Fruit fly (Drosophila melanogaster): ENCODE data around the gene CG10195.

Gene CG10195

dm6 chr2L:19441791-19442190 lies 42.7 kb downstream of the CG10195 start, which contains the start of gene RanGAP:
Gene RanGAP (plus strand): TSS chr2L:19441959.
- no peak for TF ChIP-seq psq (optimal IDR thresholded peaks at IDR 0.05)
- no peak for TF ChIP-seq insv (optimal IDR thresholded peaks at IDR 0.05)
- TF ChIP-seq Myc (optimal IDR thresholded peaks at IDR 0.05), result no peak
- no peak for TF ChIP-seq Sin3A (optimal IDR thresholded peaks at IDR 0.05)
- TF ChIP-seq h (optimal IDR thresholded peaks at IDR 0.05), result no peak
- no peak for TF ChIP-seq ttk (optimal IDR thresholded peaks at IDR 0.05)

- TF ChIP-seq insv (optimal IDR thresholded peaks at IDR 0.05), result no peak
- TF ChIP-seq h (optimal IDR thresholded peaks at IDR 0.05), result no peak
- TF ChIP-seq ttk (optimal IDR thresholded peaks at IDR 0.05), result no peak
- no peak for TF ChIP-seq Myc (optimal IDR thresholded peaks at IDR 0.05)
- TF ChIP-seq psq (optimal IDR thresholded peaks at IDR 0.05), result no peak
- no peak for TF ChIP-seq Sin3A (optimal IDR thresholded peaks at IDR 0.05)
Measured at dm6 chr2L:19441339-19441738, 43.2 kb downstream of the CG10195 start.

dm6 chr2L:19440732-19441131 lies 43.8 kb downstream of the CG10195 start:
- TF ChIP-seq psq (optimal IDR thresholded peaks at IDR 0.05) (no peak), Sin3A (optimal IDR thresholded peaks at IDR 0.05) (no peak), insv (optimal IDR thresholded peaks at IDR 0.05) (no peak), ttk (optimal IDR thresholded peaks at IDR 0.05) (no peak), h (optimal IDR thresholded peaks at IDR 0.05) (no peak), Myc (optimal IDR thresholded peaks at IDR 0.05) (no peak)

DNA sequence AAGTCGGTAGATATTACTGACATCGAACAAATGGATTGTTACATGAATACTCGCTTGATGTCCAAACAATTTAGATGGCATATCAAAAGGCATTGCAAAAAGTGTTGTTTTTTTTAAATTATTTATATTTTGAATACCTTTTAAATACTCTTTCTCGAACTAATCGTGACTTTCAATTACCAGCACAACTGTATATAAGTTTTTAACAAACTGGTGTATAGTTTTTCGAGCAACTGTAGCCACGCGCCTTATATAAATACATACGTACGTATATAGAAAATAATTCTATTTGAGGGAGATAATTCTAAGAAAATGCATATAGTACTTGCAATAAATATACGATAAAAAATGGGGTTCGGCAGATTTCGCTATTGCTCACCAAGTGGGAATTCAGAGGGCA lies 44.2 kb downstream of the CG10195 start:
- TF ChIP-seq Myc (optimal IDR thresholded peaks at IDR 0.05), result no peak
- TF ChIP-seq insv (optimal IDR thresholded peaks at IDR 0.05), result no peak
- no peak for TF ChIP-seq Sin3A (optimal IDR thresholded peaks at IDR 0.05)
- no peak for TF ChIP-seq h (optimal IDR thresholded peaks at IDR 0.05)
- TF ChIP-seq ttk (optimal IDR thresholded peaks at IDR 0.05), result no peak
- no peak for TF ChIP-seq psq (optimal IDR thresholded peaks at IDR 0.05)

dm6 chr2L:19439598-19440230 lies 44.8 kb downstream of the CG10195 start:
- TF ChIP-seq psq (optimal IDR thresholded peaks at IDR 0.05) (no peak), h (optimal IDR thresholded peaks at IDR 0.05) (no peak), Sin3A (optimal IDR thresholded peaks at IDR 0.05) (no peak), ttk (optimal IDR thresholded peaks at IDR 0.05) (no peak), insv (optimal IDR thresholded peaks at IDR 0.05) (no peak), Myc (optimal IDR thresholded peaks at IDR 0.05) (no peak)

DNA sequence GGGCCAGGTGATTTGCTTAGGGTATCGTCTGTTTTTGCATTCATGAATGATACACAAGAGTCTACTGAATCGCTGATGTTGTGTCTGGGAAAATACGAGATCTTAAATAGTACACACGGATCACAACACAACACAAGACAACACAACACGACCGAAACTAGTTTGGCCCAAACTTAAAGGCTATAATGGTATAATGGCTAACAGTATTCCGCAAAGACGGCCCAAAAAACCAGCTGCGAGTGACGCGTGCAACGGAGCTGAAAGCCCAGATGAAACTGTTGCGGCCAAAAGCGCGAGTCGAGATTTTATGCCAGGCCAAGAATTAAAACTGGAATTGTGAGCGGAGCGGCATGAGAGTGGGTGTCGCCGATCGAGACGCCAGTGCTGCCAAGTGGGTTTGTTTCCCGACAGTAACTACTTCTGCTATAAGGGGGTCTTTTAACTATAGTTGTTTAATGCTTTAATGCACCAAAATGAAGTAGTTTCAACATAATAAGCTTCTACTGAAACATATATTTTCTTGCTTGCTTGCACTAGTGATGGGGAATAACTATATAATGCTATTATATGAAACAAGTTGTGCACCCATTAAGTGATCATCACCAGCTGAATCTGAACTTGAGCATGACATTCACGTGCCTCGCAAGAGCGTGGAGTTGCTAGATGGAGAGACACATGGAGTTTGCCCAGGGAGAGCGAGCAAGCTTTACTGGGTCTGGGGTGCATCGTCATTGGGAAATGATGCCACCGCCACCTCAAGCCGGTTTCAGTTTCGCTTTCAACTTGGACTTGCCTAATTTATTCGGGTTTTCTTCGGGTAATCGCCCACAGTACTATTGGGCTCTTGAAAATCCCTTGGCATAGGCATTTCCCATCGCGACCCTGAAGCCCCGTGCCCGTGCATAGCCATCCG lies 45.6 kb downstream of the CG10195 start:
- TF ChIP-seq psq (optimal IDR thresholded peaks at IDR 0.05), result no peak
- TF ChIP-seq ttk (optimal IDR thresholded peaks at IDR 0.05), result no peak
- TF ChIP-seq Sin3A (optimal IDR thresholded peaks at IDR 0.05), result no peak
- no peak for TF ChIP-seq h (optimal IDR thresholded peaks at IDR 0.05)
- no peak for TF ChIP-seq insv (optimal IDR thresholded peaks at IDR 0.05)
- TF ChIP-seq Myc (optimal IDR thresholded peaks at IDR 0.05), result no peak

DNA sequence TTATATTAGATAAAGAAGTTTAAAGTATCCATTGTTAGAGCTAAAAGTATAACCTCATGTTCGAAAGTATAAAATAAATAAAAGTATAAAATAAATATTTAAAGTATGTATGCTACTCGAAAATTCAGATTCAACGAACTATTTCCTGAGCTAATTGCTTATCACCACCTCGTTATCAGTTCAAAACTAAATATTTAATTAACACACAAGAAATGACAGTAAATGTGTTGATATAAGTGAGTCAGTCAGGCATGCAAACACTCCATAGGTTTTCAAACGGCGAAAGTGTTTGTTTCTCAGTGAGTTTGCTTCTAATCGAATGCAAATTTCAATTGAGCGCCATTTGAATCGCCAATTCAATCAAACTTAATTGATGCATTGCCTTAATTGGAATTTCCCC lies 50.2 kb downstream of the CG10195 start:
- TF ChIP-seq insv (optimal IDR thresholded peaks at IDR 0.05) (no peak), ttk (optimal IDR thresholded peaks at IDR 0.05) (no peak), h (optimal IDR thresholded peaks at IDR 0.05) (no peak), psq (optimal IDR thresholded peaks at IDR 0.05) (no peak), Myc (optimal IDR thresholded peaks at IDR 0.05) (no peak), Sin3A (optimal IDR thresholded peaks at IDR 0.05) (no peak)

- TF ChIP-seq insv (optimal IDR thresholded peaks at IDR 0.05) (no peak), Sin3A (optimal IDR thresholded peaks at IDR 0.05) (no peak), psq (optimal IDR thresholded peaks at IDR 0.05) (no peak), Myc (optimal IDR thresholded peaks at IDR 0.05) (no peak), ttk (optimal IDR thresholded peaks at IDR 0.05) (no peak), h (optimal IDR thresholded peaks at IDR 0.05) (no peak)
Measured at dm6 chr2L:19433292-19433691, 51.2 kb downstream of the CG10195 start.

DNA sequence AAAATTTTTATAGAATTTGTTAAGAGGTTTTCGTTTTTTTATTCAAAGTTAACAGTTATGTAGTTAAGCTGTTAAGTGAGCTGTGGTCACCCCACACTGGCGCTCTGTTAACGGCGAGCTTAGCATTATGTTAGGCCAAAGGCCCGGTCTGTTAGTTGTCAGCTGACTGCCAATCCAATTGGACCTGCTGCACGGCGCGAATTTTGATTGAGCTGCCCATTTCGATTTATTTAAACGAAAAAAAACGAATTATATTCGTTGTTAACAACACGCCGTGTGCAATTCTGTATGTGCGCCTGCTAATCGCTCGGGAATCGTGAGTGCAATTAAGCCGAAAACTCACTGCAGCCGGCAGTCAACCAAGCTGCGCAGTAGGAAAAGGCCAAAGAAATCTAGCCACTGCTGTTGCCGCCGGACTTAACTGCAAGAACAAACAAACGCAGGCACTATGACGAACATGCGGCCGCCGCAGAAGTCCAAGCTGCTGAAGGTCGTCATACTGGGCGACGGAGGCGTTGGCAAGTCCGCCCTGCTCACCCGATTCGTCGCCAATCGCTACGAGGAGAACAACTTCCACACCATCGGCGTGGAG lies 52.0 kb downstream of the CG10195 start, which contains the start of gene Rab9:
Gene Rab9, plus strand, starts transcription at position 151 of the 592 bp plus-strand sequence.
- no peak for TF ChIP-seq Sin3A (optimal IDR thresholded peaks at IDR 0.05)
- TF ChIP-seq psq (optimal IDR thresholded peaks at IDR 0.05), result no peak
- TF ChIP-seq h (optimal IDR thresholded peaks at IDR 0.05), result no peak
- no peak for TF ChIP-seq Myc (optimal IDR thresholded peaks at IDR 0.05)
- no peak for TF ChIP-seq insv (optimal IDR thresholded peaks at IDR 0.05)
- no peak for TF ChIP-seq ttk (optimal IDR thresholded peaks at IDR 0.05)

Data from Kc167 (cell line).